Fruit fly (Drosophila melanogaster): ENCODE measurements around the gene CheB93a.

Gene CheB93a

dm6 chr3R:21359375-21360191 is 47.7 kb upstream of the CheB93a start (continued):
- TF ChIP-seq dmrt99B (tag; optimal IDR thresholded peaks at IDR 0.05) (no peak), ase (GFP tag; IDR thresholded peaks at IDR 0.05) (no peak), CG12659 (GFP tag; optimal IDR thresholded peaks at IDR 0.05) (peak; percentile 21), pzg (GFP tag; optimal IDR thresholded peaks at IDR 0.05) (peak; percentile 32), Vsx1 (GFP tag; optimal IDR thresholded peaks at IDR 0.05) (no peak), Xrp1 (GFP tag; IDR thresholded peaks at IDR 0.05) (no peak), CG5245 (GFP tag; optimal IDR thresholded peaks at IDR 0.05) (no peak), CG1529 (GFP tag; optimal IDR thresholded peaks at IDR 0.05) (no peak), rib (GFP tag; IDR thresholded peaks at IDR 0.05) (no peak), CG14860 (GFP tag; IDR thresholded peaks at IDR 0.05; ENCODE audit: partially characterized antibody) (peak; percentile 53; the same call in 2 of the 3 replicates), B-H2 (GFP tag; optimal IDR thresholded peaks at IDR 0.05) (no peak), CG8924 (tag; optimal IDR thresholded peaks at IDR 0.05) (peak; percentile 21), tna (GFP tag; IDR thresholded peaks at IDR 0.05; ENCODE audit: partially characterized antibody) (peak; percentile 63; the same call in 1 of the 2 replicates), CG8765 (GFP tag; IDR thresholded peaks at IDR 0.05) (no peak), CG18476 (GFP tag; optimal IDR thresholded peaks at IDR 0.05) (no peak), ERR (GFP tag; optimal IDR thresholded peaks at IDR 0.05) (no peak), inv (GFP tag; IDR thresholded peaks at IDR 0.05; ENCODE audit: partially characterized antibody) (peak; percentile 57), Scr (GFP tag; IDR thresholded peaks at IDR 0.05; ENCODE audit: partially characterized antibody) (peak; percentile 79), CG4730 (GFP tag; IDR thresholded peaks at IDR 0.05) (no peak), row (GFP tag; IDR thresholded peaks at IDR 0.05) (peak; percentile 66), Neu2 (GFP tag; optimal IDR thresholded peaks at IDR 0.05; ENCODE audit: borderline replicate concordance) (no peak), CG3995 (GFP tag; optimal IDR thresholded peaks at IDR 0.05) (peak; percentile 53), danr (GFP tag; IDR thresholded peaks at IDR 0.05) (no peak), ro (GFP tag; IDR thresholded peaks at IDR 0.05) (no peak), Elba2 (GFP tag; optimal IDR thresholded peaks at IDR 0.05) (peak; percentile 17), BtbVII (GFP tag; optimal IDR thresholded peaks at IDR 0.05) (no peak), TFAM (GFP tag; optimal IDR thresholded peaks at IDR 0.05) (no peak), CG6254 (GFP tag; optimal IDR thresholded peaks at IDR 0.05) (no peak), pfk (GFP tag; optimal IDR thresholded peaks at IDR 0.05) (no peak), YL-1 (GFP tag; optimal IDR thresholded peaks at IDR 0.05) (peak; percentile 30), CG11695 (GFP tag; IDR thresholded peaks at IDR 0.05) (0 out of 3 replicates have a peak, but pooled peaks have one; percentile 13)

dm6 chr3R:21360192-21360535 is 47.1 kb upstream of the CheB93a start:
- TF ChIP-seq fd3F (GFP tag; optimal IDR thresholded peaks at IDR 0.05) (no peak), lola (GFP tag; optimal IDR thresholded peaks at IDR 0.05) (no peak), CG5953 (GFP tag; IDR thresholded peaks at IDR 0.05) (no peak), CG3726 (GFP tag; IDR thresholded peaks at IDR 0.05) (no peak), CG2120 (GFP tag; optimal IDR thresholded peaks at IDR 0.05) (no peak), CG3838 (GFP tag; optimal IDR thresholded peaks at IDR 0.05) (no peak), gfzf (GFP tag; optimal IDR thresholded peaks at IDR 0.05) (no peak), MESR4 (GFP tag; optimal IDR thresholded peaks at IDR 0.05) (peak; percentile 68), CG30403 (GFP tag; optimal IDR thresholded peaks at IDR 0.05) (no peak), ham (GFP tag; IDR thresholded peaks at IDR 0.05) (no peak), CG4404 (GFP tag; IDR thresholded peaks at IDR 0.05) (no peak), gem (tag; optimal IDR thresholded peaks at IDR 0.05) (no peak), Dll (GFP tag; IDR thresholded peaks at IDR 0.05; ENCODE audit: partially characterized antibody) (peak; percentile 13; the same call in 1 of the 4 replicates), Nf-YA (GFP tag; IDR thresholded peaks at IDR 0.05) (no peak), dati (GFP tag; IDR thresholded peaks at IDR 0.05) (no peak), Lim3 (GFP tag; IDR thresholded peaks at IDR 0.05) (no peak), Dbx (GFP tag; IDR thresholded peaks at IDR 0.05) (no peak), nerfin-1 (tag; optimal IDR thresholded peaks at IDR 0.05) (peak; percentile 63), zfh2 (GFP tag; optimal IDR thresholded peaks at IDR 0.05) (no peak), CG17385 (GFP tag; optimal IDR thresholded peaks at IDR 0.05) (peak; percentile 94)
